Worm (Caenorhabditis elegans): ENCODE results near the gene F42E8.1.

Gene F42E8.1

ce11 chrV:13063402-13063801 is 1.5 kb downstream of the F42E8.1 start:
- TF ChIP-seq lin-13 (GFP tag; optimal IDR thresholded peaks at IDR 0.05) (no peak), unc-62 (GFP tag; optimal IDR thresholded peaks at IDR 0.05 in 1 of 2) (peak in 1 of 2 experiments; percentile 91), unc-62 (tag; optimal IDR thresholded peaks at IDR 0.05) (no peak)

- TF ChIP-seq nhr-11 (tag; optimal IDR thresholded peaks at IDR 0.05), result no peak
- TF ChIP-seq daf-19 (GFP tag; conservative IDR thresholded peaks at IDR 0.05), result 0 out of 2 replicates have a peak, but pooled peaks have one; percentile 13
- no peak for TF ChIP-seq nhr-10 (tag; optimal IDR thresholded peaks at IDR 0.05)
- no peak for TF ChIP-seq fos-1 (tag; optimal IDR thresholded peaks at IDR 0.05)
- no peak for TF ChIP-seq spr-3 (GFP tag; optimal IDR thresholded peaks at IDR 0.05)
- TF ChIP-seq dmd-9 (GFP tag; IDR thresholded peaks at IDR 0.05), result no peak
- no peak for TF ChIP-seq nhr-237 (tag; optimal IDR thresholded peaks at IDR 0.05)
- no peak for TF ChIP-seq ceh-28 (tag; optimal IDR thresholded peaks at IDR 0.05)
- no peak for TF ChIP-seq dve-1 (tag; optimal IDR thresholded peaks at IDR 0.05; ENCODE audit: insufficient read depth)
- no peak for TF ChIP-seq mdl-1 (tag; optimal IDR thresholded peaks at IDR 0.05)
- TF ChIP-seq lsy-2 (tag; optimal IDR thresholded peaks at IDR 0.05), result no peak
- 0 out of 2 replicates have a peak, but pooled peaks have one; percentile 31 for TF ChIP-seq ceh-44 (GFP tag; IDR thresholded peaks at IDR 0.05)
- no peak for TF ChIP-seq Y105C5A.15 (GFP tag; IDR thresholded peaks at IDR 0.05)
- TF ChIP-seq Y75B8A.6 (GFP tag; IDR thresholded peaks at IDR 0.05), result no peak
- no peak for TF ChIP-seq fkh-10 (GFP tag; optimal IDR thresholded peaks at IDR 0.05)
- TF ChIP-seq madf-9 (GFP tag; conservative IDR thresholded peaks at IDR 0.05), result no peak
- TF ChIP-seq gei-8 (GFP tag; optimal IDR thresholded peaks at IDR 0.05), result no peak
- TF ChIP-seq aha-1 (tag), result peak; percentile 56
These were observed 2.2 kb downstream of the F42E8.1 start for ce11 chrV:13064164-13064563.

ce11 chrV:13070278-13070677 is 8.3 kb downstream of the F42E8.1 start:
- TF ChIP-seq duxl-1 (tag; optimal IDR thresholded peaks at IDR 0.05; ENCODE audit: poor library complexity) (no peak), zip-2 (tag; optimal IDR thresholded peaks at IDR 0.05) (no peak), aha-1 (tag) (peak; percentile 91)

- TF ChIP-seq Y75B8A.6 (GFP tag; IDR thresholded peaks at IDR 0.05), result no peak
- TF ChIP-seq ztf-11 (tag; optimal IDR thresholded peaks at IDR 0.05), result no peak
- no peak for TF ChIP-seq madf-5 (GFP tag; IDR thresholded peaks at IDR 0.05)
- no peak for TF ChIP-seq madf-9 (GFP tag; conservative IDR thresholded peaks at IDR 0.05)
- no peak for TF ChIP-seq dmd-9 (GFP tag; IDR thresholded peaks at IDR 0.05)
- TF ChIP-seq F37D6.2 (tag; optimal IDR thresholded peaks at IDR 0.05), result no peak
- no peak for TF ChIP-seq lin-38 (GFP tag; IDR thresholded peaks at IDR 0.05)
- no peak for TF ChIP-seq tra-1 (GFP tag; IDR thresholded peaks at IDR 0.05)
- no peak for TF ChIP-seq skn-1 (tag; optimal IDR thresholded peaks at IDR 0.05)
- no peak for TF ChIP-seq nhr-42 (GFP tag; IDR thresholded peaks at IDR 0.05)
- no peak for TF ChIP-seq sdz-12 (GFP tag; optimal IDR thresholded peaks at IDR 0.05)
- no peak for TF ChIP-seq ztf-7 (tag; optimal IDR thresholded peaks at IDR 0.05)
- no peak for TF ChIP-seq ceh-44 (GFP tag; IDR thresholded peaks at IDR 0.05)
- no peak for TF ChIP-seq ceh-62 (tag; optimal IDR thresholded peaks at IDR 0.05)
- no peak for TF ChIP-seq nhr-28 (tag; optimal IDR thresholded peaks at IDR 0.05)
These were observed 9.1 kb downstream of the F42E8.1 start, which contains the start of gene C34B4.3 for ce11 chrV:13071052-13071451. Gene C34B4.3, minus strand, starts transcription at chrV:13071152.

ce11 chrV:13073145-13073544 is 11.2 kb downstream of the F42E8.1 start:
- TF ChIP-seq egl-27 (tag; optimal IDR thresholded peaks at IDR 0.05), result no peak
- no peak for TF ChIP-seq Y5F2A.4 (GFP tag; optimal IDR thresholded peaks at IDR 0.05)
- no peak for TF ChIP-seq spr-1 (tag; optimal IDR thresholded peaks at IDR 0.05)
- no peak for TF ChIP-seq attf-4 (tag; optimal IDR thresholded peaks at IDR 0.05)
- no peak for TF ChIP-seq zfp-2 (tag; optimal IDR thresholded peaks at IDR 0.05)
- TF ChIP-seq ZK546.5 (tag; optimal IDR thresholded peaks at IDR 0.05), result no peak
- TF ChIP-seq aha-1 (tag), result no peak
- no peak for TF ChIP-seq nhr-28 (tag; optimal IDR thresholded peaks at IDR 0.05)
- TF ChIP-seq saeg-2 (GFP tag; IDR thresholded peaks at IDR 0.05), result no peak
- TF ChIP-seq mes-2 (tag; optimal IDR thresholded peaks at IDR 0.05; ENCODE audit: poor library complexity, severe bottlenecking), result no peak
- no peak for TF ChIP-seq mxl-2 (GFP tag; conservative IDR thresholded peaks at IDR 0.05)
- no peak for TF ChIP-seq F44E2.7 (GFP tag; IDR thresholded peaks at IDR 0.05)
- TF ChIP-seq unc-130 (GFP tag; optimal IDR thresholded peaks at IDR 0.05), result no peak
- no peak for TF ChIP-seq nhr-76 (tag; optimal IDR thresholded peaks at IDR 0.05)

All from whole organism, L4 larva.